Fruit fly (Drosophila melanogaster): ENCODE measurements around the gene eIF4E6.

The eIF4E6 gene

DNA sequence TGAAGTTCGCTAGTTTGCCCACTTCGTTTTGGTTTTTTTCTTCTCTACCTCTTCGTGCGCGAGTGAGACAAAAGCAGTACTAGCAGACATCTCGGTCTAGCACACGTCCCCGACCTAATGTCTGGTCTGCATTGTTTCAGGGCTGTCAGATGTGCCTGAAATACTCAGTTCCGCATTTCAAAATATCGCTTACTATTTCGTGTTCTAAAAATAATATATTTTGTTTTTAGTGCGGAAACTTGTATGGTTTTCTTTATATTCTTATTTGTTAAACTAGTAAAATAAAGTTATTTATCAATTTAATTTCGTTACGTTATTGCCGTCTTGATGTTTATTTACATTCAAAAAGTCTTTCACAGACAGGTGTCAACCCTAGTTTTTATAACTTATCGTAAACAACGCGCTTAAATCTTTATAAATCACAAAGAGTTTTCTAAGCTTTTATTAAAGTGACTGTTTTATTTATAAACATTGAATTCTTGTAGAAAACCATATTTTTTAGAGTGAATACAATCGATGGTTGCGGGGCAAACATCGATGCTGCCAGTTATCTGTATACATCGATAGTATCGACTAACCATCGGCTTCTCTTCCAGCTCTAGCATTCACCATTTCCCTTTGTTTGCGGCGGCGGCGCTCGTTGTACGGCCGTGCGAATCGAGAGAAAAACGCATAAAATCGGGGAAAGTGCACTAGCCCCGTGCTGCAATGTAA is 36.4 kb upstream of the eIF4E6 start:
- TF ChIP-seq dmrt93B (GFP tag; optimal IDR thresholded peaks at IDR 0.05) (peak; percentile 74), dsf (GFP tag; optimal IDR thresholded peaks at IDR 0.05; ENCODE audit: borderline replicate concordance) (peak; percentile 61), Rel (GFP tag; optimal IDR thresholded peaks at IDR 0.05) (no peak), Rel (tag; optimal IDR thresholded peaks at IDR 0.05) (peak; percentile 10), psq (GFP tag; optimal IDR thresholded peaks at IDR 0.05) (peak; percentile 84), Sp1 (GFP tag; optimal IDR thresholded peaks at IDR 0.05) (peak; percentile 80), lola (GFP tag; optimal IDR thresholded peaks at IDR 0.05) (no peak), GATAd (GFP tag; optimal IDR thresholded peaks at IDR 0.05) (peak; percentile 70), rgr (GFP tag; optimal IDR thresholded peaks at IDR 0.05) (peak; percentile 52), foxo (GFP tag; optimal IDR thresholded peaks at IDR 0.05) (peak; percentile 6 to 78), OdsH (GFP tag; optimal IDR thresholded peaks at IDR 0.05) (peak; percentile 36), h (GFP tag; optimal IDR thresholded peaks at IDR 0.05) (peak; percentile 43), Hr78 (GFP tag; optimal IDR thresholded peaks at IDR 0.05) (no peak), Dif (GFP tag; optimal IDR thresholded peaks at IDR 0.05; ENCODE audit: partially characterized antibody) (no peak), brk (GFP tag; optimal IDR thresholded peaks at IDR 0.05) (no peak), br (GFP tag; optimal IDR thresholded peaks at IDR 0.05) (peak; percentile 66), dl (GFP tag; optimal IDR thresholded peaks at IDR 0.05; ENCODE audit: insufficient read depth in 1 of 2, partially characterized antibody in 2 of 2) (no peak), sage (GFP tag; optimal IDR thresholded peaks at IDR 0.05) (peak; percentile 38), Hr83 (GFP tag; optimal IDR thresholded peaks at IDR 0.05; ENCODE audit: poor library complexity, severe bottlenecking) (peak; percentile 74), Jra (GFP tag; optimal IDR thresholded peaks at IDR 0.05) (peak; percentile 59), fru (GFP tag; optimal IDR thresholded peaks at IDR 0.05) (peak; percentile 71), woc (GFP tag; optimal IDR thresholded peaks at IDR 0.05) (peak; percentile 73), CrebA (GFP tag; optimal IDR thresholded peaks at IDR 0.05; ENCODE audit: borderline replicate concordance) (no peak), N (GFP tag; optimal IDR thresholded peaks at IDR 0.05) (no peak), tai (GFP tag; optimal IDR thresholded peaks at IDR 0.05) (no peak), Vsx2 (GFP tag; optimal IDR thresholded peaks at IDR 0.05; ENCODE audit: partially characterized antibody) (no peak), Hnf4 (GFP tag; optimal IDR thresholded peaks at IDR 0.05) (peak; percentile 66), usp (GFP tag; optimal IDR thresholded peaks at IDR 0.05) (no peak), sv (GFP tag; optimal IDR thresholded peaks at IDR 0.05) (peak; percentile 51), jim (GFP tag; optimal IDR thresholded peaks at IDR 0.05) (peak; percentile 87), CG9705 (GFP tag; optimal IDR thresholded peaks at IDR 0.05) (peak; percentile 58), HLH106 (tag; optimal IDR thresholded peaks at IDR 0.05) (peak; percentile 88), ey (GFP tag; optimal IDR thresholded peaks at IDR 0.05) (peak; percentile 51)

DNA sequence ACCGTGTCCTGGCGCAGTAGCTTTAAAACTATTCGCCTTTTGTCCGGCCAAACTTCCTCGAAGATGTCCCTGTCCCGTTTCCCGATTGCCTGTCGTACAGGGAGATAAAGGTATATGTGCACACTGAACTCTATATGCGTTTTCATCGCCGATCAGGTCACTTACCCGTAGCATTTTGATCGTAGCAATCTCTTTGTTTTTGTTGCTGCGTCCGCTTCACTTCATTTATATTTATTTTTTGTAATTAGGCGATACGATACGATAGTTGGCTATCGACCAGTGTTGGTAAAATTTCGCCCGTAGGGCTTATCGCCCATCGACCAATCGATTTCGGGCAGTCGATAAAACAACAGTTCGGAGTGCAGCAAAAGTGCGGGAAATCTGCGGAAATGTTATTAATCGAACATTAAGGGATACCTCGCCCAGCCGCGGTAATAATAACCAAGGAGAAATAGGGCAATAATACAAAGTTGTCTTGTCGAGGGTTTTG is 35.8 kb upstream of the eIF4E6 start, which contains the start of the genes Cul5 and Bicra:
Gene Cul5 (minus strand): TSS at position 259 of the 490 bp plus-strand sequence.
Gene Bicra (plus strand): TSS at position 324 of the 490 bp plus-strand sequence.
- TF ChIP-seq Hr78 (GFP tag; optimal IDR thresholded peaks at IDR 0.05) (no peak), dsf (GFP tag; optimal IDR thresholded peaks at IDR 0.05; ENCODE audit: borderline replicate concordance) (no peak), Myc (optimal IDR thresholded peaks at IDR 0.05) (no peak), Vsx2 (GFP tag; optimal IDR thresholded peaks at IDR 0.05; ENCODE audit: partially characterized antibody) (peak; percentile 62), CG32264 (GFP tag; optimal IDR thresholded peaks at IDR 0.05) (peak; percentile 20), sage (GFP tag; optimal IDR thresholded peaks at IDR 0.05) (no peak), CG9705 (GFP tag; optimal IDR thresholded peaks at IDR 0.05) (no peak), rgr (GFP tag; optimal IDR thresholded peaks at IDR 0.05) (peak; percentile 16), tai (GFP tag; optimal IDR thresholded peaks at IDR 0.05) (no peak), sv (GFP tag; optimal IDR thresholded peaks at IDR 0.05) (no peak), woc (GFP tag; optimal IDR thresholded peaks at IDR 0.05) (no peak), dl (GFP tag; optimal IDR thresholded peaks at IDR 0.05; ENCODE audit: insufficient read depth in 1 of 2, partially characterized antibody in 2 of 2) (no peak), Jra (GFP tag; optimal IDR thresholded peaks at IDR 0.05) (no peak), Dfd (GFP tag; optimal IDR thresholded peaks at IDR 0.05) (no peak), Abd-B (GFP tag; optimal IDR thresholded peaks at IDR 0.05) (no peak), HLH106 (tag; optimal IDR thresholded peaks at IDR 0.05) (no peak), N (GFP tag; optimal IDR thresholded peaks at IDR 0.05) (no peak), jim (GFP tag; optimal IDR thresholded peaks at IDR 0.05) (no peak), Hnf4 (GFP tag; optimal IDR thresholded peaks at IDR 0.05) (no peak), dmrt93B (GFP tag; optimal IDR thresholded peaks at IDR 0.05) (no peak), fru (GFP tag; optimal IDR thresholded peaks at IDR 0.05) (no peak), GATAd (GFP tag; optimal IDR thresholded peaks at IDR 0.05) (no peak), ey (GFP tag; optimal IDR thresholded peaks at IDR 0.05) (no peak), Dif (GFP tag; optimal IDR thresholded peaks at IDR 0.05; ENCODE audit: partially characterized antibody) (no peak), lola (GFP tag; optimal IDR thresholded peaks at IDR 0.05) (no peak), OdsH (GFP tag; optimal IDR thresholded peaks at IDR 0.05) (no peak), Rel (GFP tag; optimal IDR thresholded peaks at IDR 0.05) (no peak), Rel (tag; optimal IDR thresholded peaks at IDR 0.05) (peak; percentile 49), Hr83 (GFP tag; optimal IDR thresholded peaks at IDR 0.05; ENCODE audit: poor library complexity, severe bottlenecking) (peak; percentile 39), br (GFP tag; optimal IDR thresholded peaks at IDR 0.05) (no peak), psq (GFP tag; optimal IDR thresholded peaks at IDR 0.05) (no peak), Sp1 (GFP tag; optimal IDR thresholded peaks at IDR 0.05) (no peak), usp (GFP tag; optimal IDR thresholded peaks at IDR 0.05) (no peak), foxo (GFP tag; optimal IDR thresholded peaks at IDR 0.05) (no peak), h (GFP tag; optimal IDR thresholded peaks at IDR 0.05) (peak; percentile 44)

Data from whole organism, wandering third instar larva.